Fruit fly (Drosophila melanogaster): ENCODE data around the gene RFeSP.

- TF ChIP-seq psq (optimal IDR thresholded peaks at IDR 0.05) (no peak), CG8478 (optimal IDR thresholded peaks at IDR 0.05) (no peak), usp (GFP tag; optimal IDR thresholded peaks at IDR 0.05) (no peak), EcR (GFP tag; optimal IDR thresholded peaks at IDR 0.05) (no peak), Dll (optimal IDR thresholded peaks at IDR 0.05) (peak; percentile 49), pan (optimal IDR thresholded peaks at IDR 0.05) (no peak)
These were observed 3.8 kb upstream of the RFeSP start for dm6 chr2L:1617712-1618111.
